Worm (Caenorhabditis elegans) whole organism, L1 larva: ENCODE data around the gene F54H12.10.

Experiments used
- C04F5.9 ChIP-seq: sonication (generic microtip); optimal IDR thresholded peaks from 2 replicates; lab custom pipeline; 2016; ENCODE audit warnings: missing genetic modification characterization, missing compliant biosample characterization
- Y116A8C.19 ChIP-seq: sonication (generic microtip); optimal IDR thresholded peaks from 2 replicates; lab custom pipeline; 2016; ENCODE audit warnings: missing compliant biosample characterization, missing genetic modification characterization, borderline replicate concordance
- aly-2 ChIP-seq: fragments of 150-350 bp; optimal IDR thresholded peaks from 2 replicates; lab custom pipeline; 2014; ENCODE audit warnings: missing biosample characterization, missing genetic modification characterization
- ama-1 ChIP-seq: fragments of 150-350 bp; optimal IDR thresholded peaks from 2 replicates; lab custom pipeline; 2014
- blmp-1 ChIP-seq: fragments of 150-350 bp; optimal IDR thresholded peaks from 2 replicates; lab custom pipeline; 2014; ENCODE audit warnings: missing biosample characterization, missing genetic modification characterization
- ceh-63 ChIP-seq: fragments of 200-800 bp; sonication (Bioruptor generic); optimal IDR thresholded peaks from 2 replicates; lab custom pipeline; 2018; ENCODE audit warnings: mild to moderate bottlenecking, missing genetic modification characterization, missing compliant biosample characterization
- ceh-88 ChIP-seq: fragments of 200-800 bp; sonication (Bioruptor generic); IDR thresholded peaks from 2 replicates; pipeline ENCODE4 v1.3.6; 2022; ENCODE audit warnings: missing genetic modification characterization, missing compliant biosample characterization
- ces-1 ChIP-seq: fragments of 150-350 bp; optimal IDR thresholded peaks from 2 replicates; lab custom pipeline; 2014; ENCODE audit warnings: missing biosample characterization, missing genetic modification reagents, missing genetic modification characterization
- dpl-1 ChIP-seq, 3 experiments: fragments of 150-350 bp in 2 of 3; sonication (generic microtip) in 1 of 3; optimal IDR thresholded peaks; 2 replicates each; lab custom pipeline; 2014 to 2017; ENCODE audit warnings: missing biosample characterization in 3 of 3, missing genetic modification characterization in 3 of 3, missing genetic modification reagents in 3 of 3
- dsc-1 ChIP-seq: sonication (generic microtip); optimal IDR thresholded peaks from 2 replicates; lab custom pipeline; 2016; ENCODE audit warnings: mild to moderate bottlenecking, missing genetic modification characterization, missing compliant biosample characterization
- efl-1 ChIP-seq, 4 experiments: fragments of 150-350 bp; optimal IDR thresholded peaks in 3 of 4; peaks in 1 of 4; 1 replicate in 1 of 4; 2 replicates in 3 of 4; lab custom pipeline; 2014; ENCODE audit warnings: missing biosample characterization in 2 of 4, missing genetic modification characterization in 2 of 4, missing genetic modification reagents in 2 of 4
- egl-13 ChIP-seq: sonication (generic microtip); optimal IDR thresholded peaks from 2 replicates; lab custom pipeline; 2016; ENCODE audit warnings: missing genotype, missing genetic modification reagents, missing genetic modification characterization, missing compliant biosample characterization
- fos-1 ChIP-seq: fragments of 150-350 bp; optimal IDR thresholded peaks from 2 replicates; lab custom pipeline; 2014; ENCODE audit warnings: missing biosample characterization, missing genetic modification characterization
- hlh-17 ChIP-seq: fragments of 200-800 bp; sonication (Bioruptor generic); optimal IDR thresholded peaks from 2 replicates; lab custom pipeline; 2018; ENCODE audit warnings: missing genetic modification characterization, mild to moderate bottlenecking, missing compliant biosample characterization, moderate library complexity, borderline replicate concordance
- hpl-2 ChIP-seq: fragments of 150-350 bp; optimal IDR thresholded peaks from 2 replicates; lab custom pipeline; 2014; ENCODE audit warnings: missing biosample characterization, missing genetic modification reagents, missing genetic modification characterization
- isw-1 ChIP-seq: fragments of 200-800 bp; sonication (Bioruptor generic); IDR thresholded peaks from 2 replicates; pipeline ENCODE4 v1.3.6; 2022; ENCODE audit warnings: missing genetic modification characterization, missing compliant biosample characterization
- lin-14 ChIP-seq: fragments of 200-800 bp; sonication (Bioruptor generic); optimal IDR thresholded peaks from 2 replicates; lab custom pipeline; 2018; ENCODE audit warnings: mild to moderate bottlenecking, missing genetic modification characterization, moderate library complexity, missing compliant biosample characterization
- lir-3 ChIP-seq: sonication (generic microtip); optimal IDR thresholded peaks from 2 replicates; lab custom pipeline; 2016; ENCODE audit warnings: mild to moderate bottlenecking, missing genetic modification characterization, moderate library complexity, missing compliant biosample characterization; ENCODE audit not compliant: poor library complexity
- mef-2 ChIP-seq: fragments of 150-350 bp; optimal IDR thresholded peaks from 2 replicates; lab custom pipeline; 2014; ENCODE audit warnings: missing biosample characterization, missing genetic modification characterization
- nhr-11 ChIP-seq: fragments of 150-350 bp; optimal IDR thresholded peaks from 2 replicates; lab custom pipeline; 2014; ENCODE audit warnings: missing biosample characterization, missing genetic modification characterization
- nhr-20 ChIP-seq: sonication (generic microtip); optimal IDR thresholded peaks from 2 replicates; lab custom pipeline; 2016; ENCODE audit warnings: mild to moderate bottlenecking, missing genetic modification characterization, missing compliant biosample characterization
- nhr-71 ChIP-seq: sonication (generic microtip); optimal IDR thresholded peaks from 2 replicates; lab custom pipeline; 2016; ENCODE audit warnings: mild to moderate bottlenecking, missing genetic modification characterization, moderate library complexity, missing compliant biosample characterization
- pqm-1 ChIP-seq: sonication (generic microtip); optimal IDR thresholded peaks from 3 replicates; lab custom pipeline; 2017; ENCODE audit warnings: missing biosample characterization, missing genetic modification characterization
- rnt-1 ChIP-seq: sonication (generic microtip); optimal IDR thresholded peaks from 2 replicates; lab custom pipeline; 2016; ENCODE audit warnings: mild to moderate bottlenecking, missing genetic modification characterization, moderate library complexity, missing compliant biosample characterization
- sox-4 ChIP-seq: sonication (generic microtip); optimal IDR thresholded peaks from 2 replicates; lab custom pipeline; 2016; ENCODE audit warnings: missing genetic modification characterization, missing compliant biosample characterization
- swsn-7 ChIP-seq: sonication (generic microtip); optimal IDR thresholded peaks from 2 replicates; lab custom pipeline; 2016; ENCODE audit warnings: missing genetic modification characterization, missing compliant biosample characterization
- tlp-1 ChIP-seq: fragments of 150-350 bp; optimal IDR thresholded peaks from 2 replicates; lab custom pipeline; 2014; ENCODE audit warnings: missing biosample characterization, missing genetic modification characterization
- unc-130 ChIP-seq: fragments of 150-350 bp; optimal IDR thresholded peaks from 2 replicates; lab custom pipeline; 2017; ENCODE audit warnings: missing biosample characterization, missing genetic modification characterization, inconsistent platforms
- unc-30 ChIP-seq: sonication (generic microtip); optimal IDR thresholded peaks from 2 replicates; lab custom pipeline; 2017; ENCODE audit warnings: missing biosample characterization, missing genetic modification characterization
- unc-62 ChIP-seq: fragments of 150-350 bp; optimal IDR thresholded peaks from 2 replicates; lab custom pipeline; 2014; ENCODE audit warnings: missing biosample characterization, missing genetic modification reagents, missing genetic modification characterization
- unc-86 ChIP-seq: sonication (generic microtip); optimal IDR thresholded peaks from 2 replicates; lab custom pipeline; 2016; ENCODE audit warnings: missing genetic modification characterization, missing compliant biosample characterization
- vab-15 ChIP-seq: sonication (generic microtip); optimal IDR thresholded peaks from 2 replicates; lab custom pipeline; 2017; ENCODE audit warnings: missing genotype, mild to moderate bottlenecking, missing genetic modification characterization, missing compliant biosample characterization
- zip-4 ChIP-seq: fragments of 200-800 bp; sonication (Bioruptor generic); optimal IDR thresholded peaks from 2 replicates; lab custom pipeline; 2018; ENCODE audit warnings: mild to moderate bottlenecking, missing genetic modification characterization, moderate library complexity, missing compliant biosample characterization
- ztf-4 ChIP-seq: fragments of 150-350 bp; optimal IDR thresholded peaks from 2 replicates; lab custom pipeline; 2014; ENCODE audit warnings: missing biosample characterization, missing genetic modification characterization

F54H12.10 gene

DNA sequence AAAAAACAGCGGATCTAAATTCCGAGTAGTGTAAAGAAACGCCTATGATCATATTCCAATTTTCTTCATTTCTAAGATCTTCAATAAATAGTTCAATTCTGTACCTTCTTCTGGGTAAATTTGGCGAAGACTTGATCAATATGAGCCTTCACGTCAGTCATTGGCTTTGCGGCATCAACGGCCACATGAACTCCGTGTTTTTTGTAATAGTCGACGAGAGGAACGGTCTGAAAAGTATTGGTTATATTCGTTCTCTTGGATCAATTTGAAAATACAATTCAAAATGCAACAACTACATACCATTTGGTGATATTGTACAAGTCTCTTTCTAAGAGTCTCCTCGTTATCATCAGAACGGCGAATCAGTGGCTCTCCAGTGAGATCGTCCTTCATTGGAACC is 8.3 kb downstream of the F54H12.10 start:
- TF ChIP-seq ceh-88 (GFP tag; lab: Robert Waterston, UW), result no peak
- TF ChIP-seq nhr-20 (tag; lab: Kevin White, UChicago), result no peak
- no peak for TF ChIP-seq ces-1 (GFP tag; lab: Kevin White, UChicago)
- TF ChIP-seq efl-1 (optimal IDR thresholded peaks at IDR 0.05; lab: Kevin White, UChicago), result no peak
- TF ChIP-seq efl-1 (GFP tag; optimal IDR thresholded peaks at IDR 0.05 in 1 of 2; lab: Kevin White, UChicago), result peak in 1 of 2 experiments; percentile 58
- no peak for TF ChIP-seq rnt-1

ce11 chrIII:7948802-7949201 is 10.0 kb downstream of the F54H12.10 start, which contains the start of gene col-90:
Gene col-90 (plus strand): TSS chrIII:7948838.
- TF ChIP-seq unc-86, result no peak
- TF ChIP-seq ama-1 (lab: Kevin White, UChicago), result peak; percentile 70
- peak; percentile 6 for TF ChIP-seq blmp-1 (tag; lab: Kevin White, UChicago)

- TF ChIP-seq efl-1 (optimal IDR thresholded peaks at IDR 0.05; lab: Kevin White, UChicago) (no peak), efl-1 (GFP tag; optimal IDR thresholded peaks at IDR 0.05 in 1 of 2; lab: Kevin White, UChicago) (peak in 1 of 2 experiments; percentile 56), blmp-1 (tag; lab: Kevin White, UChicago) (peak; percentile 54), lin-14 (GFP tag; lab: Kevin White, UChicago) (no peak)
These were observed 11.1 kb downstream of the F54H12.10 start for ce11 chrIII:7947677-7948076.

ce11 chrIII:7946968-7947491 is 11.7 kb downstream of the F54H12.10 start, which contains the start of gene gsto-1:
Gene gsto-1 (minus strand): TSS chrIII:7947018.
- TF ChIP-seq zip-4 (GFP tag; lab: Kevin White, UChicago) (no peak), hlh-17 (GFP tag; lab: Kevin White, UChicago) (no peak), nhr-71 (tag; lab: Kevin White, UChicago) (no peak), lir-3 (tag; lab: Kevin White, UChicago) (no peak), hpl-2 (GFP tag; lab: Kevin White, UChicago) (no peak), isw-1 (GFP tag; lab: Robert Waterston, UW) (no peak), sox-4 (tag; lab: Kevin White, UChicago) (no peak), tlp-1 (no peak), rnt-1 (no peak)

ce11 chrIII:7941417-7941816 is 17.4 kb downstream of the F54H12.10 start, which contains the start of gene kle-2:
Gene kle-2 (plus strand): TSS chrIII:7941717.
- TF ChIP-seq sox-4 (tag; lab: Kevin White, UChicago) (no peak), unc-30 (tag; lab: Kevin White, UChicago) (no peak), ztf-4 (tag; lab: Kevin White, UChicago) (no peak), lir-3 (tag; lab: Kevin White, UChicago) (no peak), dpl-1 (GFP tag; optimal IDR thresholded peaks at IDR 0.05; lab: Kevin White, UChicago) (no peak), C04F5.9 (tag; lab: Kevin White, UChicago) (no peak), nhr-11 (tag; lab: Kevin White, UChicago) (no peak), egl-13 (tag; lab: Kevin White, UChicago) (no peak), unc-130 (tag; lab: Kevin White, UChicago) (no peak), unc-62 (GFP tag; lab: Kevin White, UChicago) (no peak), tlp-1 (no peak), dsc-1 (tag; lab: Kevin White, UChicago) (no peak), swsn-7 (no peak), fos-1 (tag; lab: Kevin White, UChicago) (no peak), aly-2 (tag; lab: Kevin White, UChicago) (no peak), vab-15 (tag; lab: Kevin White, UChicago) (no peak), mef-2 (no peak), Y116A8C.19 (tag; lab: Kevin White, UChicago) (no peak), pqm-1 (tag; lab: Kevin White, UChicago) (no peak), ceh-63 (no peak)
